Worm (Caenorhabditis elegans): ENCODE measurements around the gene nhr-36.

ce11 chrV:9222819-9223218 is 38.6 kb downstream of the nhr-36 start:
- TF ChIP-seq ama-1 (optimal IDR thresholded peaks at IDR 0.05) (no peak), syd-9 (tag; optimal IDR thresholded peaks at IDR 0.05) (no peak), unc-3 (GFP tag; conservative IDR thresholded peaks at IDR 0.05) (no peak), unc-3 (tag; optimal IDR thresholded peaks at IDR 0.05) (no peak), pax-1 (tag; optimal IDR thresholded peaks at IDR 0.05) (no peak), npax-4 (tag; optimal IDR thresholded peaks at IDR 0.05) (no peak), C08G9.2 (tag; optimal IDR thresholded peaks at IDR 0.05) (no peak), ets-4 (tag; optimal IDR thresholded peaks at IDR 0.05) (no peak), tbx-7 (tag; optimal IDR thresholded peaks at IDR 0.05) (no peak), ceh-34 (tag; optimal IDR thresholded peaks at IDR 0.05) (no peak), fkh-10 (GFP tag; optimal IDR thresholded peaks at IDR 0.05) (no peak), C38D4.7 (GFP tag; optimal IDR thresholded peaks at IDR 0.05) (no peak), tbx-2 (tag; optimal IDR thresholded peaks at IDR 0.05) (no peak), rnt-1 (tag; optimal IDR thresholded peaks at IDR 0.05) (no peak)

Measured in whole organism, late embryonic.